Worm (Caenorhabditis elegans): Measurements from ENCODE around the gene C27F2.7.

The C27F2.7 gene

DNA sequence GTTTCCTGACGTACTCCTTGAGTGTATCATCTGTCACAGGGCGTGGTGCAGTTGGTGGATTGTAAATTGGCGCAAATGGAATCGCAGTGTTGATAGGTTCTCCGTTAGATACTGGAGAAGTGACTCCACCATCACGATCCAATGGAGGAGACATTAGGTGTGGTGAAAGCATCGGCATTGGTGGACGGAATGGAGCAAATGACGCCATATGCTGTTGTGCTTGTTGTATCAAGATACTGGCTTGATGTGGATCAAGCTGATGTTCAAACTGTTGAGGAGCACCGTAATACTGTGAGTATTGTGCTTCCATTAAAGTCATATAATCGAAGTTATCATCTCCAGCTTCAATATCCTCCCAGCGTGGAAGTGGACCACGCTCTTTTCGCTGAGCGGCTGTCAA is 28.2 kb upstream of the C27F2.7 start:
- TF ChIP-seq lin-15B (tag; optimal IDR thresholded peaks at IDR 0.05) (no peak), ama-1 (optimal IDR thresholded peaks at IDR 0.05) (no peak), elt-3 (tag; optimal IDR thresholded peaks at IDR 0.05) (no peak), nhr-43 (tag; optimal IDR thresholded peaks at IDR 0.05; ENCODE audit: poor library complexity, severe bottlenecking) (no peak), mml-1 (tag; optimal IDR thresholded peaks at IDR 0.05) (no peak), nhr-28 (tag; optimal IDR thresholded peaks at IDR 0.05) (no peak), elt-2 (tag; optimal IDR thresholded peaks at IDR 0.05) (no peak), nhr-76 (tag; optimal IDR thresholded peaks at IDR 0.05) (no peak), nhr-67 (tag; optimal IDR thresholded peaks at IDR 0.05) (no peak), nhr-11 (tag; optimal IDR thresholded peaks at IDR 0.05) (no peak), daf-12 (tag; optimal IDR thresholded peaks at IDR 0.05) (no peak)

DNA sequence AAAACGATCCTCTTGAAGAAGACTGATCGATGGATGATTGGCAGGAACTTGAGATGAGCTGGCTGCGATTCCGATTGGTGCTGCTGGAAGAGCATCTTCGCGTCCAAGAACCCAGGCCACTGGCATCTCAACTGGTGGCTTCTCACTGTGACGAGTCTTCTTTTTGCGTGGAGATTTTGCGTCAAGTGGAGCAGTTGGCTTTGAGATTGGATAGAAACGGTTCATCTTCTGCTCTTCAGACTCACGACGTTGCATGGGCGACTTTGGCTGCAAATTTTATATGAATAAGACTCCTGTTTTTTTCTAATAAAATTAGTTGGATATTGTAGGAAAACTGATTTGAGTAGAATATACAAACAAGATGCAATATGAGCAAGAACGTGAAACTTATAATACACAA is 26.4 kb upstream of the C27F2.7 start:
- TF ChIP-seq unc-39 (tag; optimal IDR thresholded peaks at IDR 0.05), result no peak
- TF ChIP-seq lin-15B (tag; optimal IDR thresholded peaks at IDR 0.05), result no peak
- no peak for TF ChIP-seq nhr-67 (tag; optimal IDR thresholded peaks at IDR 0.05)
- TF ChIP-seq mml-1 (tag; optimal IDR thresholded peaks at IDR 0.05), result no peak
- TF ChIP-seq snpc-4 (tag; optimal IDR thresholded peaks at IDR 0.05), result no peak

DNA sequence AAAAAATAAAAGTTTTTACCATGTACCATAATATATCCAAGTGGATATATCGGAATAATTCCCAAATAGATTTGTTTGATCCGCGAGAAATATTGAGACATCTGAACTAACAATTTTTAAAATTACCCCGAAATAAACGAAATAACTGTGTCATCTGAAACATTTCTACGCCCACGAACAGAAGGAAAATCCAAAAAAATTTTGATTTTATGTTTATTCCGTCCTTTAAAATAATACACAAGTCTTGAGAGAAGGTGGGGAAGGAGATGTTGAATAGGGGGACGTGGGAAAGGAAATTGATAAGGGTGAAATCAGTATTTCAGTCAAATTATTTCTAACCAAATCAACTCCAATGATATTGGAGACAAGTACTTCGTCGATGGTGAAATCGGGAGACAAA is 24.4 kb upstream of the C27F2.7 start, which contains the start of gene R144.11:
Gene R144.11 (minus strand): TSS at position 101 of the 400 bp plus-strand sequence.
- TF ChIP-seq fkh-10 (GFP tag; optimal IDR thresholded peaks at IDR 0.05), result no peak
- TF ChIP-seq jun-1 (tag; optimal IDR thresholded peaks at IDR 0.05), result no peak
- TF ChIP-seq nhr-28 (tag; optimal IDR thresholded peaks at IDR 0.05), result no peak
- no peak for TF ChIP-seq aly-2 (tag; optimal IDR thresholded peaks at IDR 0.05)
- TF ChIP-seq nhr-77 (tag; optimal IDR thresholded peaks at IDR 0.05), result no peak
- no peak for TF ChIP-seq egl-27 (tag; optimal IDR thresholded peaks at IDR 0.05)
- TF ChIP-seq pqm-1 (tag; optimal IDR thresholded peaks at IDR 0.05), result no peak
- no peak for TF ChIP-seq egl-5 (tag; optimal IDR thresholded peaks at IDR 0.05)
- TF ChIP-seq lin-15B (tag; optimal IDR thresholded peaks at IDR 0.05), result no peak
- TF ChIP-seq elt-1 (tag; optimal IDR thresholded peaks at IDR 0.05), result no peak
- TF ChIP-seq unc-62 (GFP tag; optimal IDR thresholded peaks at IDR 0.05), result no peak
- no peak for TF ChIP-seq ama-1 (optimal IDR thresholded peaks at IDR 0.05)
- no peak for TF ChIP-seq nfya-1 (tag; optimal IDR thresholded peaks at IDR 0.05; ENCODE audit: insufficient read depth)
- TF ChIP-seq elt-3 (tag; optimal IDR thresholded peaks at IDR 0.05), result no peak
- TF ChIP-seq mdl-1 (tag; optimal IDR thresholded peaks at IDR 0.05), result no peak
- no peak for TF ChIP-seq eor-1 (tag; optimal IDR thresholded peaks at IDR 0.05)
- no peak for TF ChIP-seq snpc-4 (tag; optimal IDR thresholded peaks at IDR 0.05)
- no peak for TF ChIP-seq nhr-237 (tag; optimal IDR thresholded peaks at IDR 0.05)
- no peak for TF ChIP-seq nhr-76 (tag; optimal IDR thresholded peaks at IDR 0.05)

DNA sequence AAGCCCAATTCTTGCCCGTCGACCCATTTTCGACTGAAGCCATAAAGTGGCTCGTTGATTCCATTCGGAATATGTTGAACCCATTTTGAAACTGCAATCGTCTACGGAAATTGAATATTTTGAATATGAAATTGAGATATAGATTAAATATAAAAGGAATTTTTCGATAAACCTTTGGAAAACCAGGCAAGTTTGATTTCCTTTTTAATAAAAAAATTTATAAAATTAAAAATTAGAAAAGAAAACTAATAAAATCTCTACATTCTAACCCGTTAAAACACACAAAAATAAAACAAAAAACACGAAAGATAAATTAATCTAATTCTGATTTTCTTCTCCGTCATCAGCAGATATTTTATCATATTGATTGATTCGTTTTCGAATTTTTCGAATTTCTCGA is 22.6 kb upstream of the C27F2.7 start, which contains the start of gene R144.12:
Gene R144.12 (minus strand): TSS at position 101 of the 400 bp plus-strand sequence.
- no peak for TF ChIP-seq R02D3.7 (tag; optimal IDR thresholded peaks at IDR 0.05)
- no peak for TF ChIP-seq pqm-1 (tag; optimal IDR thresholded peaks at IDR 0.05)
- no peak for TF ChIP-seq jun-1 (tag; optimal IDR thresholded peaks at IDR 0.05)
- TF ChIP-seq unc-62 (GFP tag; optimal IDR thresholded peaks at IDR 0.05), result no peak
- TF ChIP-seq nhr-23 (tag; optimal IDR thresholded peaks at IDR 0.05), result no peak
- no peak for TF ChIP-seq skn-1 (tag; optimal IDR thresholded peaks at IDR 0.05)
- TF ChIP-seq ama-1 (optimal IDR thresholded peaks at IDR 0.05), result no peak
- no peak for TF ChIP-seq lsy-12 (tag; optimal IDR thresholded peaks at IDR 0.05)
- TF ChIP-seq ceh-82 (tag; optimal IDR thresholded peaks at IDR 0.05), result no peak
- no peak for TF ChIP-seq pha-4 (tag; optimal IDR thresholded peaks at IDR 0.05)
- TF ChIP-seq egl-5 (tag; optimal IDR thresholded peaks at IDR 0.05), result no peak
- TF ChIP-seq nfya-1 (tag; optimal IDR thresholded peaks at IDR 0.05; ENCODE audit: insufficient read depth), result no peak
- TF ChIP-seq fkh-2 (tag; optimal IDR thresholded peaks at IDR 0.05), result no peak
- no peak for TF ChIP-seq aly-2 (tag; optimal IDR thresholded peaks at IDR 0.05)
- TF ChIP-seq unc-39 (tag; optimal IDR thresholded peaks at IDR 0.05), result no peak
- TF ChIP-seq zag-1 (tag; optimal IDR thresholded peaks at IDR 0.05), result no peak
- TF ChIP-seq snpc-4 (tag; optimal IDR thresholded peaks at IDR 0.05), result no peak
- TF ChIP-seq fos-1 (tag; optimal IDR thresholded peaks at IDR 0.05), result no peak
- TF ChIP-seq nhr-11 (tag; optimal IDR thresholded peaks at IDR 0.05), result no peak

DNA sequence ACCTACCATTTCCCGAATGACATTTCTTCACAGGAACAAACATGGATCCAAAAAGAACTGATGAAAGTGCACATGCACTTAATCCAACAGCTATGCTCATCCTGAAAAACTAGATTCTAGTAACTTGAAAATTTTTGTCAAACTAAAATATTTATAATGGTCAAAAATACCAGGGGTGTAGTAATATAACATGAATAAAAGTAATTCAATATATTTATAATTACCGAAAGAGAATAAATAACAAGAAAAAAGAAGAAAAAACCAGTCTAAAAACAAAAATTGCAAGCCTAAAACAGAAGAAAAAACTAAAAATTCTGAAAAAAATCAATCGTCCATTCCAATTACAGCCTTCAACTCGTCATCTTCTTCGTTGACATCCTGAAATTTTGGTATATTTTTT is 20.3 kb upstream of the C27F2.7 start, which contains the start of gene R144.6:
Gene R144.6 (minus strand): TSS at position 101 of the 400 bp plus-strand sequence.
- TF ChIP-seq fos-1 (tag; optimal IDR thresholded peaks at IDR 0.05) (no peak), fkh-10 (GFP tag; optimal IDR thresholded peaks at IDR 0.05) (no peak), nhr-76 (tag; optimal IDR thresholded peaks at IDR 0.05) (no peak), nhr-28 (tag; optimal IDR thresholded peaks at IDR 0.05) (no peak), lin-39 (tag; optimal IDR thresholded peaks at IDR 0.05) (no peak), egl-27 (tag; optimal IDR thresholded peaks at IDR 0.05) (no peak), snpc-4 (tag; optimal IDR thresholded peaks at IDR 0.05) (no peak), nhr-12 (tag; optimal IDR thresholded peaks at IDR 0.05) (no peak), jun-1 (tag; optimal IDR thresholded peaks at IDR 0.05) (no peak), ceh-82 (tag; optimal IDR thresholded peaks at IDR 0.05) (no peak), zag-1 (tag; optimal IDR thresholded peaks at IDR 0.05) (no peak), nhr-43 (tag; optimal IDR thresholded peaks at IDR 0.05; ENCODE audit: poor library complexity, severe bottlenecking) (no peak), hmg-11 (tag; optimal IDR thresholded peaks at IDR 0.05) (no peak)
